Fruit fly (Drosophila melanogaster): ENCODE results near the gene elg1.

Gene elg1

DNA sequence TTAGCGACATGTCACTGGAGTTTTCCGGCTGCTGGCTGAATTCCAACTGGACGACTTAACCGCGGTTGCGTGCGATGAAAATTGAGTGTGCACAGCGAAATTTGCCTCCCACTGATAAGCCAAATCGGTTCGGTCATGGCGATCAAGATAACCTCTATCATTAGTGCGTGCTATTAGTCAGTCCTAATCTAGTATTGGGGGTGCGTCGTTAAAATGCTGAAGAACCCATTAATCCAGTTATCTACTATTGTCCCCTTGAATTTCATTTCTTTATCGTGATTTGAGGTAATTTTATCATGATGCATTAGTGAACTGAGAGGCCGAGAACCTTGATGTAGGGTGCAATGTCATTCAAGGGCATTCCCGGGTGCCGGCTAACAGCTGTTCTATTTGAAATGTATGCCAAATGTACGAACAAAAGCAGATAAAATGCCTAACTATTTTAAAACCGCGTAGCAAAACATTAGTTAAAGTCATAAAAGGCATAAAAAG lies 3.3 kb upstream of the elg1 start, which contains the start of gene Pgm1 (continued):
- TF ChIP-seq her (GFP tag; optimal IDR thresholded peaks at IDR 0.05) (peak; percentile 94), ssp (GFP tag; IDR thresholded peaks at IDR 0.05) (no peak; the same call in 1 of the 2 replicates), wek (GFP tag; optimal IDR thresholded peaks at IDR 0.05) (peak; percentile 73), CG33213 (GFP tag; optimal IDR thresholded peaks at IDR 0.05) (peak; percentile 85), Xrp1 (GFP tag; IDR thresholded peaks at IDR 0.05) (peak; percentile 84), CG12744 (GFP tag; optimal IDR thresholded peaks at IDR 0.05) (peak; percentile 82), odd (GFP tag; optimal IDR thresholded peaks at IDR 0.05) (no peak), crc (GFP tag; optimal IDR thresholded peaks at IDR 0.05) (peak; percentile 85), CG13775 (GFP tag; optimal IDR thresholded peaks at IDR 0.05) (peak; percentile 67), Dip3 (GFP tag; optimal IDR thresholded peaks at IDR 0.05) (peak; percentile 84), pan (optimal IDR thresholded peaks at IDR 0.05) (no peak), pan (GFP tag; optimal IDR thresholded peaks at IDR 0.05 in 1 of 2, IDR thresholded peaks at IDR 0.05 in 1 of 2) (peak in 1 of 2 experiments; percentile 85), CG9797 (GFP tag; optimal IDR thresholded peaks at IDR 0.05) (peak; percentile 36), CG14667 (GFP tag; IDR thresholded peaks at IDR 0.05) (peak; percentile 69; the same call in 1 of the 2 replicates), H2.0 (GFP tag; IDR thresholded peaks at IDR 0.05) (peak; percentile 68), CG3281 (GFP tag; optimal IDR thresholded peaks at IDR 0.05) (peak; percentile 88), mld (GFP tag; IDR thresholded peaks at IDR 0.05; ENCODE audit: partially characterized antibody) (no peak), B-H2 (GFP tag; optimal IDR thresholded peaks at IDR 0.05) (peak; percentile 71), CG12769 (tag; optimal IDR thresholded peaks at IDR 0.05) (peak; percentile 97), Camta (GFP tag; optimal IDR thresholded peaks at IDR 0.05) (peak; percentile 85), CG32772 (GFP tag; IDR thresholded peaks at IDR 0.05) (peak; percentile 63), Oli (tag; optimal IDR thresholded peaks at IDR 0.05) (peak; percentile 85), usp (GFP tag; optimal IDR thresholded peaks at IDR 0.05) (no peak), lilli (GFP tag; optimal IDR thresholded peaks at IDR 0.05) (peak; percentile 94), disco-r (GFP tag; optimal IDR thresholded peaks at IDR 0.05) (peak; percentile 90), zfh2 (GFP tag; optimal IDR thresholded peaks at IDR 0.05) (peak; percentile 90), knrl (GFP tag; IDR thresholded peaks at IDR 0.05; ENCODE audit: partially characterized antibody) (no peak), nom (GFP tag; optimal IDR thresholded peaks at IDR 0.05) (peak; percentile 83), nerfin-1 (tag; optimal IDR thresholded peaks at IDR 0.05) (peak; percentile 76), CG8290 (GFP tag; optimal IDR thresholded peaks at IDR 0.05) (peak; percentile 70), CG8290 (tag; optimal IDR thresholded peaks at IDR 0.05) (peak; percentile 34 to 96), Oaz (GFP tag; IDR thresholded peaks at IDR 0.05) (peak; percentile 66; the same call in 1 of the 2 replicates), Gug (GFP tag; IDR thresholded peaks at IDR 0.05) (peak; percentile 71), Dip2 (GFP tag; IDR thresholded peaks at IDR 0.05) (0 out of 2 replicates have a peak, but pooled peaks have one; percentile 22), CG12942 (GFP tag; optimal IDR thresholded peaks at IDR 0.05) (peak; percentile 85), Fer2 (tag; optimal IDR thresholded peaks at IDR 0.05) (peak; percentile 64), CG4854 (GFP tag; optimal IDR thresholded peaks at IDR 0.05) (peak; percentile 72), slbo (GFP tag; IDR thresholded peaks at IDR 0.05) (peak; percentile 82), CG31441 (GFP tag; IDR thresholded peaks at IDR 0.05) (peak; percentile 65), Dp (GFP tag; optimal IDR thresholded peaks at IDR 0.05) (no peak), CG6272 (GFP tag; IDR thresholded peaks at IDR 0.05) (peak; percentile 40; the same call in 1 of the 2 replicates), Dref (GFP tag; IDR thresholded peaks at IDR 0.05) (no peak), amos (GFP tag; IDR thresholded peaks at IDR 0.05; ENCODE audit: partially characterized antibody) (no peak; the same call in 1 of the 2 replicates), sens (GFP tag) (peak; percentile 99), CTCF (GFP tag; optimal IDR thresholded peaks at IDR 0.05) (no peak), CG7987 (GFP tag; optimal IDR thresholded peaks at IDR 0.05) (peak; percentile 72), Fer1 (GFP tag; optimal IDR thresholded peaks at IDR 0.05) (peak; percentile 89), CG17829 (tag; optimal IDR thresholded peaks at IDR 0.05) (peak; percentile 80), CG4360 (GFP tag; IDR thresholded peaks at IDR 0.05) (no peak), lmd (GFP tag; IDR thresholded peaks at IDR 0.05) (peak; percentile 85; the same call in 1 of the 2 replicates), Neu2 (GFP tag; optimal IDR thresholded peaks at IDR 0.05; ENCODE audit: borderline replicate concordance) (peak; percentile 73), Kr (GFP tag; optimal IDR thresholded peaks at IDR 0.05) (no peak)
